Fruit fly (Drosophila melanogaster) whole organism, embryonic: ENCODE results near the gene St2.

ENCODE experiments used
- Adf1 ChIP-seq: fragments of 200-800 bp; sonication (Bioruptor generic); IDR thresholded peaks from 2 replicates; pipeline ENCODE4 v1.3.6; 2022; ENCODE audit warnings: missing biosample characterization, missing genetic modification characterization
- Atf-2 ChIP-seq: fragments of 200-800 bp; sonication (Bioruptor generic); optimal IDR thresholded peaks from 2 replicates; lab custom pipeline; 2016; ENCODE audit warnings: missing biosample characterization, missing genetic modification characterization
- BEAF-32 ChIP-seq: fragments of 200-800 bp; sonication (Bioruptor generic); optimal IDR thresholded peaks from 3 replicates; lab custom pipeline; 2017; ENCODE audit warnings: missing biosample characterization, missing genetic modification characterization, mild to moderate bottlenecking, moderate library complexity, missing genetic modification reagents
- CG10147 ChIP-seq: fragments of 200-800 bp; sonication (Bioruptor generic); optimal IDR thresholded peaks from 2 replicates; lab custom pipeline; 2019; ENCODE audit warnings: missing biosample characterization, mild to moderate bottlenecking, missing genetic modification characterization, moderate library complexity
- CG10274 ChIP-seq: fragments of 200-800 bp; sonication (Bioruptor generic); optimal IDR thresholded peaks from 3 replicates; lab custom pipeline; 2017; ENCODE audit warnings: missing biosample characterization, mild to moderate bottlenecking, missing genetic modification characterization
- CG12071 ChIP-seq: fragments of 200-800 bp; sonication (Bioruptor generic); optimal IDR thresholded peaks from 3 replicates; lab custom pipeline; 2018; ENCODE audit warnings: missing biosample characterization, mild to moderate bottlenecking, missing genetic modification characterization
- CG13287 ChIP-seq: fragments of 200-800 bp; sonication (Bioruptor generic); IDR thresholded peaks from 2 replicates; pipeline ENCODE4 v1.3.6; 2022; ENCODE audit warnings: missing biosample characterization, missing genetic modification characterization; ENCODE audit not compliant: partially characterized antibody
- CG14860 ChIP-seq: fragments of 200-800 bp; sonication (Bioruptor generic); IDR thresholded peaks from 3 replicates; pipeline ENCODE4 v1.3.6; 2022; ENCODE audit warnings: missing biosample characterization, missing genetic modification characterization; ENCODE audit not compliant: partially characterized antibody
- CG15011 ChIP-seq: fragments of 200-800 bp; sonication (Bioruptor generic); optimal IDR thresholded peaks from 3 replicates; lab custom pipeline; 2018; ENCODE audit warnings: missing biosample characterization, mild to moderate bottlenecking, missing genetic modification characterization
- CG15073 ChIP-seq: fragments of 200-800 bp; sonication (Bioruptor generic); optimal IDR thresholded peaks from 2 replicates; lab custom pipeline; 2016; ENCODE audit warnings: missing biosample characterization, missing genetic modification characterization
- CG15479 ChIP-seq: fragments of 200-800 bp; sonication (Bioruptor generic); optimal IDR thresholded peaks from 3 replicates; lab custom pipeline; 2019; ENCODE audit warnings: missing biosample characterization, mild to moderate bottlenecking, missing genetic modification characterization, moderate library complexity
- CG16815 ChIP-seq: fragments of 200-800 bp; sonication (Bioruptor generic); optimal IDR thresholded peaks from 3 replicates; lab custom pipeline; 2017; ENCODE audit warnings: missing biosample characterization, mild to moderate bottlenecking, missing genetic modification characterization
- CG17361 ChIP-seq: fragments of 200-800 bp; sonication (Bioruptor generic); IDR thresholded peaks from 3 replicates; pipeline ENCODE4 v1.3.6; 2022; ENCODE audit warnings: missing biosample characterization, missing genetic modification characterization
- CG1832 ChIP-seq: fragments of 200-800 bp; sonication (Bioruptor generic); optimal IDR thresholded peaks from 2 replicates; lab custom pipeline; 2017; ENCODE audit warnings: missing biosample characterization, mild to moderate bottlenecking, missing genetic modification characterization, inconsistent platforms
- CG30020 ChIP-seq: fragments of 200-800 bp; optimal IDR thresholded peaks from 2 replicates; lab custom pipeline; 2019; ENCODE audit warnings: missing biosample characterization, mild to moderate bottlenecking, missing genetic modification characterization, moderate library complexity
- CG32532 ChIP-seq: fragments of 200-800 bp; sonication (Bioruptor generic); IDR thresholded peaks from 2 replicates; pipeline ENCODE4 v1.3.6; 2022; ENCODE audit warnings: missing biosample characterization, missing genetic modification characterization
- CG4282 ChIP-seq: fragments of 200-800 bp; sonication (Bioruptor generic); optimal IDR thresholded peaks from 2 replicates; lab custom pipeline; 2016; ENCODE audit warnings: missing biosample characterization, missing genetic modification characterization
- CG4730 ChIP-seq: fragments of 200-800 bp; sonication (Bioruptor generic); IDR thresholded peaks from 2 replicates; pipeline ENCODE4 v1.3.6; 2022; ENCODE audit warnings: missing biosample characterization, missing genetic modification characterization
- CG7928 ChIP-seq: fragments of 200-800 bp; sonication (Bioruptor generic); optimal IDR thresholded peaks from 2 replicates; lab custom pipeline; 2017; ENCODE audit warnings: missing biosample characterization, mild to moderate bottlenecking, missing genetic modification characterization
- CoRest ChIP-seq: fragments of 200-800 bp; sonication (Bioruptor generic); optimal IDR thresholded peaks from 3 replicates; lab custom pipeline; 2018; ENCODE audit warnings: missing biosample characterization, mild to moderate bottlenecking, missing genetic modification characterization, moderate library complexity
- D ChIP-seq, 2 experiments: fragments of 200-800 bp in 1 of 2; fragments of >200 bp in 1 of 2; sonication (Bioruptor generic) in 1 of 2; optimal IDR thresholded peaks; 2 replicates in 1 of 2; 3 replicates in 1 of 2; lab custom pipeline; 2017; ENCODE audit warnings: mild to moderate bottlenecking in 1 of 2, missing biosample characterization in 1 of 2, missing genetic modification characterization in 1 of 2, missing genetic modification reagents in 1 of 2
- Dek ChIP-seq: fragments of 200-800 bp; sonication (Bioruptor generic); optimal IDR thresholded peaks from 3 replicates; lab custom pipeline; 2019; ENCODE audit warnings: missing biosample characterization, mild to moderate bottlenecking, missing genetic modification characterization, moderate library complexity
- Doc2 ChIP-seq: fragments of 200-800 bp; sonication (Bioruptor generic); IDR thresholded peaks from 2 replicates; pipeline ENCODE4 v1.3.6; 2022; ENCODE audit warnings: missing biosample characterization, missing genetic modification characterization
- ERR ChIP-seq: fragments of 200-800 bp; sonication (Bioruptor generic); optimal IDR thresholded peaks from 2 replicates; lab custom pipeline; 2016; ENCODE audit warnings: missing biosample characterization, missing genetic modification characterization
- GATAe ChIP-seq: fragments of 200-800 bp; sonication (Bioruptor generic); conservative IDR thresholded peaks from 2 replicates; pipeline ENCODE4 v1.3.6; 2022; ENCODE audit warnings: missing biosample characterization, missing genetic modification characterization
- Hr78 ChIP-seq, 2 experiments: fragments of 200-800 bp in 1 of 2; fragments of >200 bp in 1 of 2; sonication (Bioruptor generic) in 1 of 2; optimal IDR thresholded peaks; 2 replicates each; lab custom pipeline; 2017 to 2019; ENCODE audit warnings: missing biosample characterization in 2 of 2, missing genetic modification characterization in 2 of 2, mild to moderate bottlenecking in 1 of 2, moderate library complexity in 1 of 2
- Lhr ChIP-seq: fragments of 200-800 bp; sonication (Bioruptor generic); optimal IDR thresholded peaks from 3 replicates; lab custom pipeline; 2017; ENCODE audit warnings: mild to moderate bottlenecking, missing biosample characterization, missing genetic modification reagents, missing genetic modification characterization
- MBD-R2 ChIP-seq: fragments of 200-800 bp; sonication (Bioruptor generic); IDR thresholded peaks from 2 replicates; pipeline ENCODE4 v1.3.6; 2022; ENCODE audit warnings: missing biosample characterization, missing genetic modification characterization
- Mrtf ChIP-seq: fragments of 200-800 bp; sonication (Bioruptor generic); IDR thresholded peaks from 3 replicates; pipeline ENCODE4 v1.3.6; 2022; ENCODE audit warnings: missing biosample characterization, missing genetic modification characterization
- Nf-YC ChIP-seq: fragments of 200-800 bp; optimal IDR thresholded peaks from 3 replicates; lab custom pipeline; 2019; ENCODE audit warnings: missing biosample characterization, mild to moderate bottlenecking, missing genetic modification characterization, moderate library complexity
- Ptx1 ChIP-seq: fragments of 200-800 bp; sonication (Bioruptor generic); IDR thresholded peaks from 2 replicates; pipeline ENCODE4 v1.3.6; 2022; ENCODE audit warnings: missing biosample characterization, missing genetic modification characterization
- Ravus ChIP-seq: fragments of 200-800 bp; sonication (Bioruptor generic); IDR thresholded peaks from 2 replicates; pipeline ENCODE4 v1.3.6; 2022; ENCODE audit warnings: missing biosample characterization, missing genetic modification characterization
- Tbp ChIP-seq: fragments of >200 bp; optimal IDR thresholded peaks from 2 replicates; lab custom pipeline; 2018; ENCODE audit warnings: missing biosample characterization, missing genetic modification characterization
- Trl ChIP-seq, 3 experiments: fragments of >200 bp in 2 of 3; fragments of 200-800 bp in 1 of 3; sonication (Bioruptor generic) in 1 of 3; optimal IDR thresholded peaks; 2 replicates in 1 of 3; 3 replicates in 2 of 3; lab custom pipeline; 2016 to 2017; ENCODE audit warnings: missing biosample characterization in 1 of 3, missing genetic modification characterization in 1 of 3
- chif ChIP-seq, 2 experiments: fragments of 200-800 bp; sonication (Bioruptor generic); optimal IDR thresholded peaks; 3 replicates each; lab custom pipeline; 2016; ENCODE audit warnings: missing biosample characterization in 2 of 2, missing genetic modification characterization in 2 of 2
- esg ChIP-seq: fragments of 200-800 bp; sonication (Bioruptor generic); conservative IDR thresholded peaks from 2 replicates; pipeline ENCODE4 v1.3.6; 2022; ENCODE audit warnings: missing biosample characterization, missing genetic modification characterization
- gce ChIP-seq: fragments of 200-800 bp; sonication (Bioruptor generic); IDR thresholded peaks from 3 replicates; pipeline ENCODE4 v1.3.6; 2022; ENCODE audit warnings: missing biosample characterization, missing genetic modification characterization
- gro ChIP-seq: fragments of 200-800 bp; sonication (Bioruptor generic); optimal IDR thresholded peaks from 2 replicates; lab custom pipeline; 2016; ENCODE audit warnings: missing biosample characterization, missing genetic modification characterization
- mam ChIP-seq: fragments of 200-800 bp; sonication (Bioruptor generic); optimal IDR thresholded peaks from 3 replicates; lab custom pipeline; 2016; ENCODE audit warnings: missing biosample characterization, missing genetic modification characterization
- nau ChIP-seq: fragments of 200-800 bp; sonication (Bioruptor generic); optimal IDR thresholded peaks from 3 replicates; lab custom pipeline; 2017; ENCODE audit warnings: missing biosample characterization, mild to moderate bottlenecking, missing genetic modification characterization, missing genetic modification reagents
- nerfin-2 ChIP-seq: fragments of 200-800 bp; sonication (Bioruptor generic); IDR thresholded peaks from 2 replicates; pipeline ENCODE4 v1.3.6; 2022; ENCODE audit warnings: missing biosample characterization, missing genetic modification characterization; ENCODE audit not compliant: partially characterized antibody
- psq ChIP-seq: fragments of 200-800 bp; sonication (Bioruptor generic); optimal IDR thresholded peaks from 2 replicates; lab custom pipeline; 2017; ENCODE audit warnings: missing biosample characterization, missing genetic modification characterization
- pzg ChIP-seq: fragments of 200-800 bp; sonication (Bioruptor generic); optimal IDR thresholded peaks from 3 replicates; lab custom pipeline; 2018; ENCODE audit warnings: missing biosample characterization, mild to moderate bottlenecking, missing genetic modification characterization, moderate library complexity
- slbo ChIP-seq: fragments of 200-800 bp; sonication (Bioruptor generic); IDR thresholded peaks from 2 replicates; pipeline ENCODE4 v1.3.6; 2022; ENCODE audit warnings: missing biosample characterization, missing genetic modification characterization
- tap ChIP-seq: fragments of 200-800 bp; optimal IDR thresholded peaks from 3 replicates; lab custom pipeline; 2019; ENCODE audit warnings: missing biosample characterization, mild to moderate bottlenecking, missing genetic modification characterization, moderate library complexity
- toy ChIP-seq: fragments of 200-800 bp; sonication (Bioruptor generic); IDR thresholded peaks from 2 replicates; pipeline ENCODE4 v1.3.6; 2022; ENCODE audit warnings: missing biosample characterization, missing genetic modification characterization
- unc-4 ChIP-seq: fragments of 200-800 bp; sonication (Bioruptor generic); IDR thresholded peaks from 2 replicates; pipeline ENCODE4 v1.3.6; 2022; ENCODE audit warnings: missing biosample characterization, missing genetic modification characterization; ENCODE audit not compliant: partially characterized antibody
- vvl ChIP-seq: fragments of 200-800 bp; sonication (Bioruptor generic); IDR thresholded peaks from 2 replicates; pipeline ENCODE4 v1.3.6; 2022; ENCODE audit warnings: missing biosample characterization, missing genetic modification characterization
- zf30C ChIP-seq: fragments of 200-800 bp; sonication (Bioruptor generic); optimal IDR thresholded peaks from 3 replicates; lab custom pipeline; 2018; ENCODE audit warnings: missing biosample characterization, mild to moderate bottlenecking, missing genetic modification characterization

Gene St2

DNA sequence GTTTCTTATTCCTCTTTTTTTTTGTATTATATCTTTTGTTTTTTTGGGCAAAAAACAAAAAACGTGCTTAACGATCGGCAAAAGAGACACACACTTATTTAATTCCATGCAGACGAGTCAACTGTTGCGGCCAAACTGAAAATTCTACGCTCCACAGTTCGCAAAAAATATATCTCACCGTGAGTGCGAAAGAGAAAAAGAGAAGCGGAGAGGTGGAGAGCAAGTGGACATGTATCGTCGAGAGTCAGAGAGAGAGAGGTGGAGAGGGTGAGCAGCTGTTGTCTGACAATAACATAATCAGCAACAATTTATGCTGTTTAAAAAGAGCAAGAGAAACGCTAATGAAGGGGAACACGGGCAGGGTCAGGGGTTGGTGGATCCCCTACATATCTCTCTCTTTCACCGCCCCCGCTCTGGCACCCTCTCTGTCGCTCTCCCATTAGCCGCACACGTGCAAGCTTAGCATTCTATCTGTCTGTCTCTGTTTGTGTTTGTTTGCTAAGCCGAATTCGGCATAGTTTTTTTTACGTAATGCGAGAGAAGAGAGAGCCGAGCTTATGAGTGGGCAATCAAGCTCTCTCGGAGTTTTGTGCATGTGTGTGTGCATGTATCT is 24.8 kb upstream of the St2 start (continued):
- TF ChIP-seq CG15073 (GFP tag; lab: Kevin White, UChicago) (no peak), CG10274 (GFP tag; lab: Kevin White, UChicago) (no peak), CG14860 (GFP tag; lab: Robert Waterston, UW) (no peak), Atf-2 (no peak), CG17361 (GFP tag; lab: Robert Waterston, UW) (no peak), chif (GFP tag; optimal IDR thresholded peaks at IDR 0.05; lab: Kevin White, UChicago) (no peak), GATAe (GFP tag; lab: Robert Waterston, UW) (no peak), CG10147 (GFP tag; lab: Kevin White, UChicago) (no peak), psq (GFP tag; lab: Kevin White, UChicago) (peak; percentile 38), tap (tag; lab: Kevin White, UChicago) (no peak), gro (GFP tag; lab: Kevin White, UChicago) (peak; percentile 48), mam (no peak), Tbp (GFP tag; lab: Kevin White, UChicago) (no peak), nau (GFP tag; lab: Kevin White, UChicago) (peak; percentile 76), D (optimal IDR thresholded peaks at IDR 0.05; lab: Kevin White, UChicago) (no peak), D (GFP tag; optimal IDR thresholded peaks at IDR 0.05; lab: Kevin White, UChicago) (no peak), gce (GFP tag; lab: Robert Waterston, UW) (no peak), CG32532 (GFP tag; lab: Robert Waterston, UW) (peak; percentile 66; the same call in 1 of the 2 replicates), ERR (GFP tag; lab: Kevin White, UChicago) (peak; percentile 41), Mrtf (no peak), CG4282 (GFP tag; lab: Kevin White, UChicago) (no peak), MBD-R2 (no peak), CG4730 (GFP tag; lab: Robert Waterston, UW) (no peak), Nf-YC (tag; lab: Kevin White, UChicago) (peak; percentile 54), Hr78 (GFP tag; optimal IDR thresholded peaks at IDR 0.05; lab: Kevin White, UChicago) (peak in 1 of 2 experiments; percentile 75), CG16815 (GFP tag; lab: Kevin White, UChicago) (no peak), CG30020 (no peak), CoRest (tag; lab: Kevin White, UChicago) (no peak), nerfin-2 (GFP tag; lab: Robert Waterston, UW) (no peak), Dek (tag; lab: Kevin White, UChicago) (no peak), CG1832 (GFP tag; lab: Kevin White, UChicago) (peak; percentile 80), CG13287 (GFP tag; lab: Robert Waterston, UW) (peak; percentile 63), CG15479 (GFP tag; lab: Kevin White, UChicago) (no peak), Ravus (GFP tag; lab: Robert Waterston, UW) (no peak), Trl (optimal IDR thresholded peaks at IDR 0.05; lab: Kevin White, UChicago) (peak; percentile 92 to 99), Trl (GFP tag; optimal IDR thresholded peaks at IDR 0.05; lab: Kevin White, UChicago) (no peak), Adf1 (peak; percentile 51; the same call in 1 of the 2 replicates), CG15011 (no peak), esg (GFP tag; lab: Robert Waterston, UW) (no peak), CG12071 (no peak), toy (no peak), slbo (GFP tag; lab: Robert Waterston, UW) (no peak), Ptx1 (GFP tag; lab: Robert Waterston, UW) (no peak), vvl (GFP tag; lab: Robert Waterston, UW) (peak; percentile 62), CG7928 (GFP tag; lab: Kevin White, UChicago) (no peak), pzg (GFP tag; lab: Kevin White, UChicago) (no peak), Doc2 (GFP tag; lab: Robert Waterston, UW) (no peak), Lhr (GFP tag; lab: Kevin White, UChicago) (no peak), unc-4 (GFP tag; lab: Robert Waterston, UW) (0 out of 2 replicates have a peak, but pooled peaks have one; percentile 14), BEAF-32 (GFP tag; lab: Kevin White, UChicago) (no peak), zf30C (GFP tag; lab: Kevin White, UChicago) (no peak)
